Fruit fly (Drosophila melanogaster): ENCODE results near the gene Actbeta.

Actbeta gene

dm6 chr4:1064652-1065218 lies 19.9 kb downstream of the Actbeta start, which contains the start of gene Zyx:
Zyx (minus strand) TSS chr4:1065001.
- TF ChIP-seq CTCF (optimal IDR thresholded peaks at IDR 0.05) = no peak
- TF ChIP-seq CG8478 (optimal IDR thresholded peaks at IDR 0.05) = no peak

- TF ChIP-seq CG8478 (optimal IDR thresholded peaks at IDR 0.05) = no peak
- no peak for TF ChIP-seq CTCF (optimal IDR thresholded peaks at IDR 0.05)
Measured at dm6 chr4:1064219-1064618, 20.4 kb downstream of the Actbeta start.

- no peak for TF ChIP-seq CG8478 (optimal IDR thresholded peaks at IDR 0.05)
- no peak for TF ChIP-seq CTCF (optimal IDR thresholded peaks at IDR 0.05)
Measured at dm6 chr4:1062957-1063812, 21.4 kb downstream of the Actbeta start.

- TF ChIP-seq CG8478 (optimal IDR thresholded peaks at IDR 0.05) (no peak), CTCF (optimal IDR thresholded peaks at IDR 0.05) (no peak)
Measured at dm6 chr4:1061095-1061432, 23.5 kb downstream of the Actbeta start.

- TF ChIP-seq CG8478 (optimal IDR thresholded peaks at IDR 0.05) (no peak), CTCF (optimal IDR thresholded peaks at IDR 0.05) (no peak)
Measured at dm6 chr4:1060373-1061094, 24.1 kb downstream of the Actbeta start, which contains the start of gene apolpp. apolpp (plus strand) TSS chr4:1060969.

- no peak for TF ChIP-seq CG8478 (optimal IDR thresholded peaks at IDR 0.05)
- no peak for TF ChIP-seq CTCF (optimal IDR thresholded peaks at IDR 0.05)
Measured at dm6 chr4:1053653-1054163, 30.9 kb downstream of the Actbeta start, which contains the start of gene CaMKII. CaMKII (minus strand) TSS chr4:1053703.

- peak; percentile 13 to 19 for TF ChIP-seq CTCF (optimal IDR thresholded peaks at IDR 0.05)
- TF ChIP-seq CG8478 (optimal IDR thresholded peaks at IDR 0.05) = no peak
Measured at dm6 chr4:1051271-1051670, 33.3 kb downstream of the Actbeta start.

dm6 chr4:1050422-1050821 lies 34.2 kb downstream of the Actbeta start:
- TF ChIP-seq CTCF (optimal IDR thresholded peaks at IDR 0.05) = no peak
- no peak for TF ChIP-seq CG8478 (optimal IDR thresholded peaks at IDR 0.05)

- TF ChIP-seq CTCF (optimal IDR thresholded peaks at IDR 0.05) (no peak), CG8478 (optimal IDR thresholded peaks at IDR 0.05) (no peak)
Measured at dm6 chr4:1032610-1033297, 51.8 kb downstream of the Actbeta start.

- TF ChIP-seq CG8478 (optimal IDR thresholded peaks at IDR 0.05) = no peak
- TF ChIP-seq CTCF (optimal IDR thresholded peaks at IDR 0.05) = no peak
Measured at dm6 chr4:1031687-1032140, 52.9 kb downstream of the Actbeta start, which contains the start of gene CG11076. CG11076 (minus strand) TSS chr4:1031757.

- TF ChIP-seq CTCF (optimal IDR thresholded peaks at IDR 0.05) (no peak), CG8478 (optimal IDR thresholded peaks at IDR 0.05) (no peak)
Measured at dm6 chr4:1031137-1031536, 53.5 kb downstream of the Actbeta start, which contains the start of gene ATPsynbeta. ATPsynbeta (plus strand) TSS chr4:1031484.

dm6 chr4:1030692-1031110 lies 53.9 kb downstream of the Actbeta start:
- no peak for TF ChIP-seq CG8478 (optimal IDR thresholded peaks at IDR 0.05)
- no peak for TF ChIP-seq CTCF (optimal IDR thresholded peaks at IDR 0.05)

dm6 chr4:1029198-1029795 lies 55.3 kb downstream of the Actbeta start, which contains the start of gene Mpv17:
Mpv17 (minus strand) TSS chr4:1029361.
- no peak for TF ChIP-seq CTCF (optimal IDR thresholded peaks at IDR 0.05)
- TF ChIP-seq CG8478 (optimal IDR thresholded peaks at IDR 0.05) = no peak

Data from S2 (cell line).